Worm (Caenorhabditis elegans) whole organism, late embryonic: Measurements from ENCODE around the gene lnp-1.

Experiments used
- F13H6.1 ChIP-seq: sonication (generic microtip); optimal IDR thresholded peaks from 2 replicates; lab custom pipeline; 2016; ENCODE audit warnings: missing genetic modification characterization, missing compliant biosample characterization
- K02D7.2 ChIP-seq: sonication (generic microtip); optimal IDR thresholded peaks from 2 replicates; lab custom pipeline; 2017; ENCODE audit warnings: mild to moderate bottlenecking, missing genetic modification characterization, missing compliant biosample characterization
- K09A11.1 ChIP-seq: sonication (generic microtip); optimal IDR thresholded peaks from 2 replicates; lab custom pipeline; 2017; ENCODE audit warnings: antibody characterized with exemption, mild to moderate bottlenecking, missing genetic modification characterization, missing compliant biosample characterization; ENCODE audit not compliant: insufficient read depth
- T23F11.4 ChIP-seq: fragments of 200-800 bp; sonication (Bioruptor generic); optimal IDR thresholded peaks from 2 replicates; lab custom pipeline; 2018; ENCODE audit warnings: mild to moderate bottlenecking, missing genetic modification characterization, missing compliant biosample characterization
- ahr-1 ChIP-seq: sonication (generic microtip); optimal IDR thresholded peaks from 2 replicates; lab custom pipeline; 2016; ENCODE audit warnings: missing genetic modification characterization, missing compliant biosample characterization
- ceh-14 ChIP-seq: sonication (generic microtip); optimal IDR thresholded peaks from 2 replicates; lab custom pipeline; 2016; ENCODE audit warnings: missing genotype, missing genetic modification characterization, missing compliant biosample characterization
- ceh-19 ChIP-seq: fragments of 200-800 bp; sonication (Bioruptor generic); optimal IDR thresholded peaks from 2 replicates; lab custom pipeline; 2018; ENCODE audit warnings: mild to moderate bottlenecking, missing genetic modification characterization, missing compliant biosample characterization
- ceh-2 ChIP-seq: sonication (generic microtip); optimal IDR thresholded peaks from 2 replicates; lab custom pipeline; 2016; ENCODE audit warnings: missing genotype, missing genetic modification characterization, missing compliant biosample characterization
- ceh-22 ChIP-seq: sonication (generic microtip); optimal IDR thresholded peaks from 2 replicates; lab custom pipeline; 2017; ENCODE audit warnings: missing biosample characterization, missing genetic modification characterization
- ceh-24 ChIP-seq: sonication (generic microtip); optimal IDR thresholded peaks from 2 replicates; lab custom pipeline; 2016; ENCODE audit warnings: mild to moderate bottlenecking, missing genetic modification characterization, missing compliant biosample characterization
- ceh-30 ChIP-seq: fragments of 150-350 bp; optimal IDR thresholded peaks from 2 replicates; lab custom pipeline; 2014; ENCODE audit warnings: missing biosample characterization, missing genetic modification characterization
- ceh-31 ChIP-seq: sonication (generic microtip); optimal IDR thresholded peaks from 2 replicates; lab custom pipeline; 2016; ENCODE audit warnings: missing genetic modification characterization, missing compliant biosample characterization
- ceh-45 ChIP-seq: fragments of 200-800 bp; sonication (Bioruptor generic); IDR thresholded peaks from 2 replicates; pipeline ENCODE4 v1.3.6; 2022; ENCODE audit warnings: missing genetic modification reagents, missing genetic modification characterization, missing compliant biosample characterization
- ceh-48 ChIP-seq: sonication (generic microtip); optimal IDR thresholded peaks from 2 replicates; lab custom pipeline; 2016; ENCODE audit warnings: missing genetic modification characterization, inconsistent platforms, missing compliant biosample characterization
- ceh-9 ChIP-seq: sonication (generic microtip); optimal IDR thresholded peaks from 2 replicates; lab custom pipeline; 2016; ENCODE audit warnings: mild to moderate bottlenecking, missing genetic modification characterization, inconsistent platforms, missing compliant biosample characterization
- ets-4 ChIP-seq: sonication (generic microtip); optimal IDR thresholded peaks from 2 replicates; lab custom pipeline; 2016; ENCODE audit warnings: missing genetic modification characterization, missing compliant biosample characterization
- fax-1 ChIP-seq: sonication (generic microtip); optimal IDR thresholded peaks from 2 replicates; lab custom pipeline; 2016; ENCODE audit warnings: missing genotype, missing genetic modification characterization, missing compliant biosample characterization
- fkh-10 ChIP-seq: fragments of 150-350 bp; optimal IDR thresholded peaks from 2 replicates; lab custom pipeline; 2014; ENCODE audit warnings: missing biosample characterization, missing genetic modification reagents, missing genetic modification characterization
- hlh-13 ChIP-seq: fragments of 200-800 bp; sonication (Bioruptor generic); optimal IDR thresholded peaks from 2 replicates; lab custom pipeline; 2018; ENCODE audit warnings: mild to moderate bottlenecking, missing genetic modification characterization, missing compliant biosample characterization
- hlh-30 ChIP-seq: sonication (generic microtip); optimal IDR thresholded peaks from 2 replicates; lab custom pipeline; 2017; ENCODE audit warnings: antibody characterized with exemption, missing genetic modification characterization, missing compliant biosample characterization; ENCODE audit not compliant: insufficient read depth
- lim-6 ChIP-seq: sonication (generic microtip); optimal IDR thresholded peaks from 2 replicates; lab custom pipeline; 2016; ENCODE audit warnings: missing genetic modification characterization, missing compliant biosample characterization
- lin-11 ChIP-seq: fragments of 200-800 bp; sonication (Bioruptor generic); optimal IDR thresholded peaks from 2 replicates; lab custom pipeline; 2018; ENCODE audit warnings: mild to moderate bottlenecking, missing genetic modification characterization, missing compliant biosample characterization
- mec-3 ChIP-seq: sonication (generic microtip); optimal IDR thresholded peaks from 2 replicates; lab custom pipeline; 2016; ENCODE audit warnings: borderline replicate concordance, missing genetic modification characterization, missing compliant biosample characterization
- nfya-1 ChIP-seq: sonication (generic microtip); optimal IDR thresholded peaks from 2 replicates; lab custom pipeline; 2017; ENCODE audit warnings: missing genetic modification characterization, mild to moderate bottlenecking, missing compliant biosample characterization, antibody characterized with exemption, moderate library complexity
- nhr-11 ChIP-seq: fragments of 150-350 bp; optimal IDR thresholded peaks from 2 replicates; lab custom pipeline; 2014; ENCODE audit warnings: missing biosample characterization, missing genetic modification characterization
- pat-9 ChIP-seq: fragments of 200-800 bp; sonication (Bioruptor generic); optimal IDR thresholded peaks from 2 replicates; lab custom pipeline; 2018; ENCODE audit warnings: mild to moderate bottlenecking, missing genetic modification characterization, moderate library complexity, missing compliant biosample characterization
- pqm-1 ChIP-seq: sonication (generic microtip); optimal IDR thresholded peaks from 2 replicates; lab custom pipeline; 2016; ENCODE audit warnings: missing genetic modification characterization, missing compliant biosample characterization
- rnt-1 ChIP-seq: sonication (generic microtip); optimal IDR thresholded peaks from 2 replicates; lab custom pipeline; 2016; ENCODE audit warnings: missing genetic modification characterization, missing compliant biosample characterization
- sdc-2 ChIP-seq: sonication (generic microtip); optimal IDR thresholded peaks from 2 replicates; lab custom pipeline; 2016; ENCODE audit warnings: missing genotype, missing genetic modification characterization, missing compliant biosample characterization
- sox-2 ChIP-seq: fragments of 200-800 bp; sonication (Bioruptor generic); IDR thresholded peaks from 2 replicates; pipeline ENCODE4 v1.3.6; 2022; ENCODE audit warnings: missing genetic modification reagents, missing genetic modification characterization, missing compliant biosample characterization
- sox-4 ChIP-seq: sonication (generic microtip); optimal IDR thresholded peaks from 2 replicates; lab custom pipeline; 2017; ENCODE audit warnings: mild to moderate bottlenecking, missing genetic modification characterization, inconsistent platforms, missing compliant biosample characterization
- unc-42 ChIP-seq: sonication (generic microtip); optimal IDR thresholded peaks from 2 replicates; lab custom pipeline; 2016; ENCODE audit warnings: missing genotype, missing genetic modification characterization, missing compliant biosample characterization
- zip-5 ChIP-seq: sonication (generic microtip); optimal IDR thresholded peaks from 2 replicates; lab custom pipeline; 2016; ENCODE audit warnings: missing genetic modification characterization, missing compliant biosample characterization
- ztf-16 ChIP-seq: sonication (generic microtip); optimal IDR thresholded peaks from 2 replicates; lab custom pipeline; 2017; ENCODE audit warnings: missing genetic modification characterization, missing compliant biosample characterization

lnp-1 gene

DNA sequence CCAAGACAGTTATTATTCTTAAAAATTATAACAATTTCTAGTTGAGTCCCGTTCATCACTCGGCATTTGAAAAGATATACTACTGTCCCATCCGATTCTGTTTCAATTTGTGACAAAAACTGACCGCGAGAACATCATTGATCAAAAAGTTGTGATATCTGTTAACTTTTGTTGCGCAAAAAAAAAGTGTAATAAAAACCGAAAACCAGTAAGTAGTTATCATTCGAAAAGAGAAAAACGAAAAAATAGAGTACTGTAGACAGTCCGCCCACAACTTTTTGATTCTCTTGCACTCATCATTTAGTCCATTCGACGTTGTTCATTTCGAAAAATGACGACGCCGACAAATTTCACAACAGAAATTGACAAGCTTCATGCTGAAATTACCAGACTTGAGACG is 17.4 kb upstream of the lnp-1 start, which contains the start of gene amt-1:
TSS of gene amt-1 (plus strand) at position 301 of the 400 bp plus-strand sequence.
- TF ChIP-seq hlh-13 (GFP tag; lab: Kevin White, UChicago): no peak
- no peak for TF ChIP-seq ets-4 (tag; lab: Kevin White, UChicago)
- TF ChIP-seq ztf-16 (tag; lab: Kevin White, UChicago): no peak
- TF ChIP-seq lim-6 (tag; lab: Kevin White, UChicago): no peak

DNA sequence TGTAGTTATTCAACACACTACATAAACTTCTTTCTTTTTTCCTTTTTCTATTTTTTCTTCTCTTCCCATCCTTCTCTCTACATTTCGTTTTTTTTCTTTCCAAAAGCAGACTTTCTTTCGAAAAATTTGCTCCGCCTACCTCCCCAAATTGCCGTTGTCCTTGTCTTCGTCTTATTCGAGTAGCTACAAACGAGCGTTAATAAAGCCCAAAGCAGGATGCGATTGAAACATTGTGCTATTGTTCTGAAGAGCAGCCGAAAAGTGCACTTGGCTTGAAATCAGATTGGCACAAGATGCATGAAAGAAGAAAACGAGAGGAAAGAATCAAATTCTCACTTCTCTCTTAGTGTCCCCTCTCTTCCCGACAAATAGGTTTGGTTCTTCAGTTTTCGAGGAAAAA is 13.7 kb upstream of the lnp-1 start:
- TF ChIP-seq ceh-45 (GFP tag; lab: Robert Waterston, UW) (no peak), pqm-1 (tag; lab: Kevin White, UChicago) (no peak), zip-5 (no peak), K02D7.2 (tag; lab: Kevin White, UChicago) (no peak), lin-11 (tag; lab: Kevin White, UChicago) (no peak), unc-42 (peak; percentile 61)

DNA sequence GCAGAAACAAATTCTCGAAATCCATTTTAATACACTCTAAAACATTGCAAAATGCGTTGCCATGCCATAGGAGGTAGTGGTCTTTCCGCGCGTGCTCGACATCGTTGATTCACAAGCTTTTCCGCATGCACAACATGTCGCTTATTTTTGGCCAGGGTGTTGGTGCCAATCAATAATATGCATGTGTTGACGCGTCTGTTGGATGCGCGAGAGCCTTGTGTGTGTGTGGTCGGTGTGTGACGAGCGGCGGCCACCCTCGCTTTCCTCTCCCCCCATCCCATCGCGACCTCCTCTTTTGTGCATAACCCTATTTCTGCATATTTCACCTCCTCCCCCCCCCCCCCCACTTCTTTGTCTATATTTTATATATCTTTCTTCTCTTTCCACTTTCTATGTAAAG is 12.3 kb upstream of the lnp-1 start:
- TF ChIP-seq sdc-2 (tag; lab: Kevin White, UChicago): no peak
- TF ChIP-seq nhr-11 (tag; lab: Kevin White, UChicago): no peak
- peak; percentile 43 for TF ChIP-seq nfya-1 (tag; lab: Kevin White, UChicago)
- TF ChIP-seq ceh-24 (tag; lab: Kevin White, UChicago): no peak
- TF ChIP-seq ceh-19 (GFP tag; lab: Kevin White, UChicago): peak; percentile 20
- peak; percentile 19 for TF ChIP-seq hlh-30 (tag; lab: Kevin White, UChicago)
- peak; percentile 88 for TF ChIP-seq ceh-48 (tag; lab: Kevin White, UChicago)
- no peak for TF ChIP-seq pqm-1 (tag; lab: Kevin White, UChicago)
- no peak for TF ChIP-seq K02D7.2 (tag; lab: Kevin White, UChicago)
- TF ChIP-seq unc-42: peak; percentile 22
- no peak for TF ChIP-seq ceh-2
- TF ChIP-seq sox-2 (GFP tag; lab: Robert Waterston, UW): 0 out of 2 replicates have a peak, but pooled peaks have one; percentile 11
- TF ChIP-seq ceh-31: peak; percentile 71
- TF ChIP-seq rnt-1 (tag; lab: Kevin White, UChicago): no peak

DNA sequence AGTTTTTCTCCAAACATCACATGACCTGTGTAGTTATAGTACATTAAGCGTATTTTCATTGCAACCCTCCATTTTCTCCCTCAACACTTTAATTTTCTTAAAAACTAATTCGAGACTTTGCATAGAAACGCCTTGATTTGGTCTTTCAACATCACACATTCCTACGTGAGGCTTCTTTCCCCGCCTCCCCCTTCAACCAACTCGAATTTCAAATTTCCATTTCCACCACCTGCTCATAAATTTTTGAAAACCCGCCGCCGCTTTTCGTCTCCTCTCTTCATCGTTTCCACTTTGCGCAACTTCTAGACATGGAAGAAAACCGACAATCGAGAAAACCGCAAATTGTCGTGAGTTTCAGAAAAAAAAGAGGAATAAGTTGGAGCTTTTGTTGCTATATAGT is 10.6 kb upstream of the lnp-1 start, which contains the start of gene C05E11.3:
TSS of gene C05E11.3 (plus strand) at position 301 of the 400 bp plus-strand sequence.
- TF ChIP-seq mec-3 (tag; lab: Kevin White, UChicago) (no peak), ceh-30 (no peak), F13H6.1 (no peak), hlh-30 (tag; lab: Kevin White, UChicago) (no peak), zip-5 (no peak)

DNA sequence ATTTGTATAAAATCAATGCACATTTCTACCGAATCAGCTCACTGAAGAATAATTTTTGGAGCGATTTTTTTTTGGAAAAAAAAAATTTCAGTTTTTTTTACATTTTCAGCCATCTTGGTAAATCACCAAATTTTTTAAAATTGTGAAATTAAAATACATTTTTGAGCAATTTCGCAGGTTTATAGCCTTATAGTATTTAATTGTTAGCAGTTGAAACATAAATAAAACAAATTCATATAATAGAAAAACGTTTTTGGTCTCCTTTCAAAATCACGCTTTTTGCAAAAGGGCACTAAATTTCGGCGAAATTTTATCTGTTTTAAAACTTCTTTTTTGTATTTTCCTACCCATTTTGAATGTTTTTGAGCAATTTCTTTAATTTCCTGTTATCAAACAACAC is 10.0 kb upstream of the lnp-1 start:
- no peak for TF ChIP-seq ahr-1 (tag; lab: Kevin White, UChicago)
- no peak for TF ChIP-seq ets-4 (tag; lab: Kevin White, UChicago)
- TF ChIP-seq ceh-14 (tag; lab: Kevin White, UChicago): no peak
- TF ChIP-seq T23F11.4: no peak
- no peak for TF ChIP-seq K09A11.1 (tag; lab: Kevin White, UChicago)
- no peak for TF ChIP-seq ceh-2
- TF ChIP-seq pat-9 (tag; lab: Kevin White, UChicago): no peak
- TF ChIP-seq fax-1 (tag; lab: Kevin White, UChicago): no peak
- TF ChIP-seq ceh-22 (tag; lab: Kevin White, UChicago): no peak
- no peak for TF ChIP-seq fkh-10
- TF ChIP-seq K02D7.2 (tag; lab: Kevin White, UChicago): no peak
- no peak for TF ChIP-seq zip-5
- no peak for TF ChIP-seq sox-4 (tag; lab: Kevin White, UChicago)
- TF ChIP-seq ceh-9 (tag; lab: Kevin White, UChicago): no peak
- no peak for TF ChIP-seq lim-6 (tag; lab: Kevin White, UChicago)
- TF ChIP-seq, all 69 proteins: peak for 0
